Fruit fly (Drosophila melanogaster) whole organism, embryonic: Measurements from ENCODE around the gene CG8142.

Experiments used
- Aef1 ChIP-seq: fragments of 200-800 bp; sonication (Bioruptor generic); IDR thresholded peaks from 3 replicates; pipeline ENCODE4 v1.3.6; 2022; ENCODE audit warnings: missing biosample characterization, missing genetic modification characterization
- CG12769 ChIP-seq: fragments of 200-800 bp; sonication (Bioruptor generic); optimal IDR thresholded peaks from 2 replicates; lab custom pipeline; 2019; ENCODE audit warnings: missing biosample characterization, mild to moderate bottlenecking, missing genetic modification characterization, moderate library complexity
- CG13123 ChIP-seq: fragments of 200-800 bp; sonication (Bioruptor generic); optimal IDR thresholded peaks from 2 replicates; lab custom pipeline; 2016; ENCODE audit warnings: missing biosample characterization, missing genetic modification characterization
- CG13775 ChIP-seq: fragments of 200-800 bp; sonication (Bioruptor generic); optimal IDR thresholded peaks from 3 replicates; lab custom pipeline; 2017; ENCODE audit warnings: missing biosample characterization, mild to moderate bottlenecking, missing genetic modification characterization
- CG15479 ChIP-seq: fragments of 200-800 bp; sonication (Bioruptor generic); optimal IDR thresholded peaks from 3 replicates; lab custom pipeline; 2019; ENCODE audit warnings: missing biosample characterization, mild to moderate bottlenecking, missing genetic modification characterization, moderate library complexity
- CG1832 ChIP-seq: fragments of 200-800 bp; sonication (Bioruptor generic); optimal IDR thresholded peaks from 2 replicates; lab custom pipeline; 2017; ENCODE audit warnings: missing biosample characterization, mild to moderate bottlenecking, missing genetic modification characterization, inconsistent platforms
- CG2199 ChIP-seq: fragments of 200-800 bp; sonication (Bioruptor generic); IDR thresholded peaks from 3 replicates; pipeline ENCODE4 v1.3.6; 2022; ENCODE audit warnings: missing biosample characterization, missing genetic modification characterization
- CG3407 ChIP-seq: fragments of 200-800 bp; sonication (Bioruptor generic); optimal IDR thresholded peaks from 2 replicates; lab custom pipeline; 2018; ENCODE audit warnings: missing biosample characterization, mild to moderate bottlenecking, missing genetic modification characterization
- CG7372 ChIP-seq: fragments of 200-800 bp; sonication (Bioruptor generic); IDR thresholded peaks from 2 replicates; pipeline ENCODE4 v1.3.6; 2022; ENCODE audit warnings: missing biosample characterization, missing genetic modification characterization
- CG8944 ChIP-seq: fragments of 200-800 bp; sonication (Bioruptor generic); optimal IDR thresholded peaks from 3 replicates; lab custom pipeline; 2016; ENCODE audit warnings: missing biosample characterization, missing genetic modification characterization
- CHES-1-like ChIP-seq: fragments of 200-800 bp; sonication (Bioruptor generic); optimal IDR thresholded peaks from 2 replicates; lab custom pipeline; 2016; ENCODE audit warnings: missing biosample characterization, missing genetic modification characterization
- Deaf1 ChIP-seq: fragments of 200-800 bp; optimal IDR thresholded peaks from 3 replicates; lab custom pipeline; 2019; ENCODE audit warnings: missing biosample characterization, mild to moderate bottlenecking, missing genetic modification characterization, moderate library complexity
- Dip3 ChIP-seq: fragments of 200-800 bp; sonication (Bioruptor generic); optimal IDR thresholded peaks from 3 replicates; lab custom pipeline; 2016; ENCODE audit warnings: missing biosample characterization, missing genetic modification characterization
- Doc3 ChIP-seq: fragments of 200-800 bp; sonication (Bioruptor generic); IDR thresholded peaks from 3 replicates; pipeline ENCODE4 v1.3.6; 2022; ENCODE audit warnings: missing biosample characterization, missing genetic modification characterization; ENCODE audit not compliant: partially characterized antibody
- Drgx ChIP-seq: fragments of 200-800 bp; sonication (Bioruptor generic); IDR thresholded peaks from 2 replicates; pipeline ENCODE4 v1.3.6; 2022; ENCODE audit warnings: missing biosample characterization, missing genetic modification characterization
- H2.0 ChIP-seq: fragments of 200-800 bp; sonication (Bioruptor generic); IDR thresholded peaks from 2 replicates; pipeline ENCODE4 v1.3.6; 2022; ENCODE audit warnings: missing biosample characterization, missing genetic modification characterization
- MESR4 ChIP-seq: fragments of 200-800 bp; sonication (Bioruptor generic); optimal IDR thresholded peaks from 2 replicates; lab custom pipeline; 2018; ENCODE audit warnings: missing biosample characterization, mild to moderate bottlenecking, missing genetic modification characterization, moderate library complexity
- Sox102F ChIP-seq: fragments of 200-800 bp; sonication (Bioruptor generic); optimal IDR thresholded peaks from 2 replicates; lab custom pipeline; 2018; ENCODE audit warnings: missing biosample characterization, mild to moderate bottlenecking, missing genetic modification characterization, moderate library complexity
- Tbp ChIP-seq: fragments of >200 bp; optimal IDR thresholded peaks from 2 replicates; lab custom pipeline; 2018; ENCODE audit warnings: missing biosample characterization, missing genetic modification characterization
- Trl ChIP-seq, 3 experiments: fragments of >200 bp in 2 of 3; fragments of 200-800 bp in 1 of 3; sonication (Bioruptor generic) in 1 of 3; optimal IDR thresholded peaks; 2 replicates in 1 of 3; 3 replicates in 2 of 3; lab custom pipeline; 2016 to 2017; ENCODE audit warnings: missing biosample characterization in 1 of 3, missing genetic modification characterization in 1 of 3
- YL-1 ChIP-seq: fragments of 200-800 bp; sonication (Bioruptor generic); optimal IDR thresholded peaks from 3 replicates; lab custom pipeline; 2017; ENCODE audit warnings: missing biosample characterization, mild to moderate bottlenecking, missing genetic modification characterization
- ab ChIP-seq: fragments of 200-800 bp; sonication (Bioruptor generic); optimal IDR thresholded peaks from 2 replicates; lab custom pipeline; 2016; ENCODE audit warnings: missing biosample characterization, missing genetic modification characterization
- amos ChIP-seq: fragments of 200-800 bp; sonication (Bioruptor generic); IDR thresholded peaks from 2 replicates; pipeline ENCODE4 v1.3.6; 2022; ENCODE audit warnings: missing biosample characterization, missing genetic modification characterization; ENCODE audit not compliant: partially characterized antibody
- bbx ChIP-seq: fragments of 200-800 bp; sonication (Bioruptor generic); IDR thresholded peaks from 2 replicates; pipeline ENCODE4 v1.3.6; 2022; ENCODE audit warnings: missing biosample characterization, missing genetic modification characterization; ENCODE audit not compliant: partially characterized antibody
- caup ChIP-seq: fragments of 200-800 bp; sonication (Bioruptor generic); optimal IDR thresholded peaks from 3 replicates; lab custom pipeline; 2017; ENCODE audit warnings: missing biosample characterization, mild to moderate bottlenecking, missing genetic modification characterization, moderate library complexity; ENCODE audit not compliant: severe bottlenecking
- cg ChIP-seq: fragments of 200-800 bp; sonication (Bioruptor generic); optimal IDR thresholded peaks from 3 replicates; lab custom pipeline; 2019; ENCODE audit warnings: missing biosample characterization, mild to moderate bottlenecking, missing genetic modification characterization, moderate library complexity
- chinmo ChIP-seq: fragments of 200-800 bp; sonication (Bioruptor generic); IDR thresholded peaks from 4 replicates; pipeline ENCODE4 v1.3.6; 2022; ENCODE audit warnings: missing biosample characterization, missing genetic modification characterization; ENCODE audit not compliant: partially characterized antibody
- crol ChIP-seq: fragments of 200-800 bp; sonication (Bioruptor generic); IDR thresholded peaks from 2 replicates; pipeline ENCODE4 v1.3.6; 2022; ENCODE audit warnings: missing biosample characterization, missing genetic modification characterization
- dati ChIP-seq: fragments of 200-800 bp; sonication (Bioruptor generic); IDR thresholded peaks from 2 replicates; pipeline ENCODE4 v1.3.6; 2022; ENCODE audit warnings: missing biosample characterization, missing genetic modification characterization
- ewg ChIP-seq: fragments of 200-800 bp; sonication (Bioruptor generic); optimal IDR thresholded peaks from 3 replicates; lab custom pipeline; 2017; ENCODE audit warnings: mild to moderate bottlenecking, missing biosample characterization, missing genetic modification reagents, missing genetic modification characterization
- gcm2 ChIP-seq: fragments of 200-800 bp; sonication (Bioruptor generic); optimal IDR thresholded peaks from 2 replicates; lab custom pipeline; 2016; ENCODE audit warnings: missing biosample characterization, missing genetic modification characterization
- gem ChIP-seq: fragments of 200-800 bp; sonication (Bioruptor generic); optimal IDR thresholded peaks from 2 replicates; lab custom pipeline; 2019; ENCODE audit warnings: missing biosample characterization, mild to moderate bottlenecking, missing genetic modification characterization, moderate library complexity
- kni ChIP-seq: fragments of 200-800 bp; sonication (Bioruptor generic); optimal IDR thresholded peaks from 3 replicates; lab custom pipeline; 2017; ENCODE audit warnings: mild to moderate bottlenecking, missing biosample characterization, missing genetic modification reagents, missing genetic modification characterization
- pho ChIP-seq: fragments of 200-800 bp; sonication (Bioruptor generic); optimal IDR thresholded peaks from 2 replicates; lab custom pipeline; 2016; ENCODE audit warnings: missing biosample characterization, missing genetic modification characterization
- schlank ChIP-seq: fragments of 200-800 bp; sonication (Bioruptor generic); optimal IDR thresholded peaks from 2 replicates; lab custom pipeline; 2018; ENCODE audit warnings: missing biosample characterization, mild to moderate bottlenecking, missing genetic modification characterization
- sd ChIP-seq: fragments of 200-800 bp; sonication (Bioruptor generic); optimal IDR thresholded peaks from 3 replicates; lab custom pipeline; 2018; ENCODE audit warnings: missing biosample characterization, mild to moderate bottlenecking, missing genetic modification characterization, moderate library complexity
- sens ChIP-seq: fragments of 200-800 bp; sonication (Bioruptor generic); peaks from one replicate; lab custom pipeline; 2016; ENCODE audit warnings: missing biosample characterization, missing genetic modification characterization
- tna ChIP-seq: fragments of 200-800 bp; sonication (Bioruptor generic); IDR thresholded peaks from 2 replicates; pipeline ENCODE4 v1.3.6; 2022; ENCODE audit warnings: missing biosample characterization, missing genetic modification characterization; ENCODE audit not compliant: partially characterized antibody
- unc-4 ChIP-seq: fragments of 200-800 bp; sonication (Bioruptor generic); IDR thresholded peaks from 2 replicates; pipeline ENCODE4 v1.3.6; 2022; ENCODE audit warnings: missing biosample characterization, missing genetic modification characterization; ENCODE audit not compliant: partially characterized antibody
- vvl ChIP-seq: fragments of 200-800 bp; sonication (Bioruptor generic); IDR thresholded peaks from 2 replicates; pipeline ENCODE4 v1.3.6; 2022; ENCODE audit warnings: missing biosample characterization, missing genetic modification characterization
- z ChIP-seq: fragments of 200-800 bp; sonication (Bioruptor generic); IDR thresholded peaks from 3 replicates; pipeline ENCODE4 v1.3.6; 2022; ENCODE audit warnings: missing biosample characterization, missing genetic modification characterization
- zf30C ChIP-seq: fragments of 200-800 bp; sonication (Bioruptor generic); optimal IDR thresholded peaks from 3 replicates; lab custom pipeline; 2018; ENCODE audit warnings: missing biosample characterization, mild to moderate bottlenecking, missing genetic modification characterization

The CG8142 gene

dm6 chrX:17841923-17842322 is 2.6 kb downstream of the CG8142 start, which contains the start of gene Taf9 (continued):
- TF ChIP-seq Trl (optimal IDR thresholded peaks at IDR 0.05; lab: Kevin White, UChicago): no peak
- no peak for TF ChIP-seq Trl (GFP tag; optimal IDR thresholded peaks at IDR 0.05; lab: Kevin White, UChicago)
- peak; percentile 84 for TF ChIP-seq tna (GFP tag; lab: Robert Waterston, UW)
- TF ChIP-seq CG13775: no peak
- peak; percentile 4 for TF ChIP-seq YL-1 (GFP tag; lab: Kevin White, UChicago)
- TF ChIP-seq Doc3: peak; percentile 69

dm6 chrX:17836420-17836932 is 8.0 kb downstream of the CG8142 start:
- TF ChIP-seq Drgx (GFP tag; lab: Robert Waterston, UW): 0 out of 2 replicates have a peak, but pooled peaks have one; percentile 9
- TF ChIP-seq ewg (GFP tag; lab: Kevin White, UChicago): no peak
- TF ChIP-seq H2.0 (GFP tag; lab: Robert Waterston, UW): no peak
- TF ChIP-seq sens (GFP tag; lab: Kevin White, UChicago): peak; percentile 3
- no peak for TF ChIP-seq CG3407 (GFP tag; lab: Kevin White, UChicago)
- TF ChIP-seq dati (GFP tag; lab: Robert Waterston, UW): no peak
- TF ChIP-seq Aef1 (GFP tag; lab: Robert Waterston, UW): no peak
- TF ChIP-seq crol: no peak
- TF ChIP-seq Tbp (GFP tag; lab: Kevin White, UChicago): no peak
- no peak; the same call in 3 of the 4 replicates for TF ChIP-seq chinmo
- TF ChIP-seq vvl (GFP tag; lab: Robert Waterston, UW): peak; percentile 72
- TF ChIP-seq schlank (tag; lab: Kevin White, UChicago): no peak
- TF ChIP-seq Trl (optimal IDR thresholded peaks at IDR 0.05; lab: Kevin White, UChicago): no peak
- TF ChIP-seq Trl (GFP tag; optimal IDR thresholded peaks at IDR 0.05; lab: Kevin White, UChicago): no peak
- no peak for TF ChIP-seq CG7372
- TF ChIP-seq CHES-1-like (GFP tag; lab: Kevin White, UChicago): no peak
- no peak for TF ChIP-seq cg
- no peak for TF ChIP-seq caup (GFP tag; lab: Kevin White, UChicago)
- peak; percentile 42 for TF ChIP-seq zf30C (GFP tag; lab: Kevin White, UChicago)
- TF ChIP-seq CG13123 (GFP tag; lab: Kevin White, UChicago): no peak
- no peak for TF ChIP-seq ab (GFP tag; lab: Kevin White, UChicago)
- peak; percentile 6 for TF ChIP-seq Sox102F
- TF ChIP-seq Dip3 (GFP tag; lab: Kevin White, UChicago): no peak
- TF ChIP-seq MESR4: no peak
- TF ChIP-seq CG8944 (GFP tag; lab: Kevin White, UChicago): no peak
- TF ChIP-seq, all 482 proteins: peak for 5

- 0 out of 3 replicates have a peak, but pooled peaks have one; percentile 12 for TF ChIP-seq CG2199
- TF ChIP-seq schlank (tag; lab: Kevin White, UChicago): no peak
These were observed 9.8 kb downstream of the CG8142 start for dm6 chrX:17834754-17835153.

- TF ChIP-seq z (GFP tag; lab: Robert Waterston, UW) (peak; percentile 95), CG12769 (peak; percentile 37), chinmo (peak; percentile 67; the same call in 1 of the 4 replicates), bbx (0 out of 2 replicates have a peak, but pooled peaks have one; percentile 21), gem (tag; lab: Kevin White, UChicago) (no peak), crol (peak; percentile 83), unc-4 (GFP tag; lab: Robert Waterston, UW) (0 out of 2 replicates have a peak, but pooled peaks have one; percentile 20), gcm2 (GFP tag; lab: Kevin White, UChicago) (no peak), CG15479 (GFP tag; lab: Kevin White, UChicago) (no peak), kni (GFP tag; lab: Kevin White, UChicago) (peak; percentile 47), Trl (optimal IDR thresholded peaks at IDR 0.05; lab: Kevin White, UChicago) (peak; percentile 48 to 59), Trl (GFP tag; optimal IDR thresholded peaks at IDR 0.05; lab: Kevin White, UChicago) (no peak), Deaf1 (peak; percentile 9), sd (tag; lab: Kevin White, UChicago) (peak; percentile 71), CG1832 (GFP tag; lab: Kevin White, UChicago) (peak; percentile 14), pho (GFP tag; lab: Kevin White, UChicago) (no peak), vvl (GFP tag; lab: Robert Waterston, UW) (peak; percentile 13; the same call in 1 of the 2 replicates), amos (no peak)
- TF ChIP-seq, all 482 proteins: peak for 12
These were observed 10.5 kb downstream of the CG8142 start for dm6 chrX:17833986-17834385.
